Worm (Caenorhabditis elegans) whole organism, midembryonic: Measurements from ENCODE around the gene R05G6.4.
"Not testable (repeated sequence)": the region's sequence is repeated elsewhere in the genome, so short reads cannot be mapped to it uniquely, and the experiment has no call there.

Experiments
- T22C8.4 ChIP-seq: fragments of 200-800 bp; sonication (Bioruptor generic); IDR thresholded peaks from 2 replicates; pipeline ENCODE4 v1.3.6; 2022; ENCODE audit warnings: missing genetic modification characterization, missing compliant biosample characterization
- cog-1 ChIP-seq: sonication (generic microtip); optimal IDR thresholded peaks from 2 replicates; lab custom pipeline; 2016; ENCODE audit warnings: missing genetic modification characterization, missing compliant biosample characterization
- ztf-23 ChIP-seq: fragments of 200-800 bp; sonication (Bioruptor generic); IDR thresholded peaks from 2 replicates; pipeline ENCODE4 v1.3.6; 2022; ENCODE audit warnings: missing genetic modification reagents, missing genetic modification characterization, missing compliant biosample characterization

- 0 out of 2 replicates have a peak, but pooled peaks have one; percentile 9 for TF ChIP-seq ztf-23 (GFP tag; lab: Robert Waterston, UW)
- TF ChIP-seq cog-1 (tag; lab: Kevin White, UChicago); T22C8.4: not testable (repeated sequence)
Observed at ce11 chrIV:7485565-7486200, 27.4 kb upstream of the R05G6.4 start.
